Worm (Caenorhabditis elegans): ENCODE results near the gene irld-24.

DNA sequence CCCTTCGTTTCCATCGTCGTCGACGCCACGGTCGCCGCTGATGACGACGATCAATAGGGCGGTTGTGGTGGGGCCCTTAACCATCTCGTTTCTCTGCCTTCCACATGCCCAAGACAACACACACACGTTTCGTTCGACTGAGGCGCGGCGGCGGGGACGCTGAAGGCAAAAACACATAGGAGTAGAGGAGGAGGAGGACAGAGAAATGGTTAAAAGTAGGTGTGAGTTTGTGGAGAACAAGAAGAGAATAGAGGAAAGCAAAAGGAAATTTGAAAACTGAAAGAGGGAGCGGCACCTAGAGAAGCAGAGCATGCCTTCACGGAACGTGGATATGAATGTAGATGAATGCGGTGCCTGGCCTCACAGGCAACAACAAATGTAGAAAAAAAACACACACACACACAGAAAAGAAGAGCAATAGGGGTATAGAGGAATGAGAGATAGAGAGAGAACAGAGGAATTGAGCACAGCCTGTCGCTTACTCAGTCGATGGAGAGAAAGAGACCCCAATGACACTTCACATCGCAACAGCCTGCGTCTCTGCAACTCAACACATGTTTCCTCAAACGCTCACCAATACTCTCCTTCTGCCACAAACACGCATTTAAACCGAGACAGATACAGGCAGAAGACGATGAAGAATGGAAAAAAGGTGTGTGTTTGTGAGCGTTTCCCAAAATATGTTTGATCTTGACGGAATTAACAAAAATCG lies 17.0 kb upstream of the irld-24 start:
- TF ChIP-seq lsy-2 (tag; optimal IDR thresholded peaks at IDR 0.05) = no peak
- no peak for TF ChIP-seq elt-1 (tag; optimal IDR thresholded peaks at IDR 0.05; ENCODE audit: borderline replicate concordance, insufficient read depth)
- peak; percentile 86 for TF ChIP-seq hlh-1 (tag; optimal IDR thresholded peaks at IDR 0.05)
- TF ChIP-seq ztf-11 (tag; optimal IDR thresholded peaks at IDR 0.05) = no peak

All from whole organism, mixed stage, embryonic.